Fruit fly (Drosophila melanogaster) whole organism, embryonic: ENCODE data around the gene CG4020.

Experiments
- Blimp-1 ChIP-seq: fragments of 200-800 bp; sonication (Bioruptor generic); optimal IDR thresholded peaks from 3 replicates; lab custom pipeline; 2018; ENCODE audit warnings: missing biosample characterization, missing genetic modification characterization, mild to moderate bottlenecking, moderate library complexity, missing genetic modification reagents
- CG10147 ChIP-seq: fragments of 200-800 bp; sonication (Bioruptor generic); optimal IDR thresholded peaks from 2 replicates; lab custom pipeline; 2019; ENCODE audit warnings: missing biosample characterization, mild to moderate bottlenecking, missing genetic modification characterization, moderate library complexity
- CG10431 ChIP-seq: fragments of 200-800 bp; sonication (Bioruptor generic); optimal IDR thresholded peaks from 3 replicates; lab custom pipeline; 2018; ENCODE audit warnings: missing biosample characterization, mild to moderate bottlenecking, missing genetic modification characterization
- CG10565 ChIP-seq: fragments of 200-800 bp; sonication (Bioruptor generic); optimal IDR thresholded peaks from 3 replicates; lab custom pipeline; 2016; ENCODE audit warnings: missing biosample characterization, mild to moderate bottlenecking, missing genetic modification characterization
- CG11504 ChIP-seq: fragments of 200-800 bp; sonication (Bioruptor generic); optimal IDR thresholded peaks from 3 replicates; lab custom pipeline; 2019; ENCODE audit warnings: missing biosample characterization, mild to moderate bottlenecking, missing genetic modification characterization, moderate library complexity
- CG12744 ChIP-seq: fragments of 200-800 bp; sonication (Bioruptor generic); optimal IDR thresholded peaks from 2 replicates; lab custom pipeline; 2016; ENCODE audit warnings: missing biosample characterization, missing genetic modification characterization
- CG14710 ChIP-seq: fragments of 200-800 bp; sonication (Bioruptor generic); optimal IDR thresholded peaks from 3 replicates; lab custom pipeline; 2019; ENCODE audit warnings: missing biosample characterization, mild to moderate bottlenecking, missing genetic modification characterization, moderate library complexity
- CG1529 ChIP-seq: fragments of 200-800 bp; sonication (Bioruptor generic); optimal IDR thresholded peaks from 3 replicates; lab custom pipeline; 2018; ENCODE audit warnings: missing biosample characterization, missing genetic modification characterization
- CG16815 ChIP-seq: fragments of 200-800 bp; sonication (Bioruptor generic); optimal IDR thresholded peaks from 3 replicates; lab custom pipeline; 2017; ENCODE audit warnings: missing biosample characterization, mild to moderate bottlenecking, missing genetic modification characterization
- CG18262 ChIP-seq: fragments of 200-800 bp; optimal IDR thresholded peaks from 3 replicates; lab custom pipeline; 2019; ENCODE audit warnings: missing biosample characterization, mild to moderate bottlenecking, missing genetic modification characterization, moderate library complexity
- CG18476 ChIP-seq: fragments of 200-800 bp; sonication (Bioruptor generic); optimal IDR thresholded peaks from 2 replicates; lab custom pipeline; 2016; ENCODE audit warnings: missing biosample characterization, mild to moderate bottlenecking, missing genetic modification characterization
- CG2889 ChIP-seq: fragments of 200-800 bp; sonication (Bioruptor generic); IDR thresholded peaks from 3 replicates; pipeline ENCODE4 v1.3.6; 2022; ENCODE audit warnings: missing biosample characterization, missing genetic modification characterization
- CG30431 ChIP-seq: fragments of 200-800 bp; sonication (Bioruptor generic); optimal IDR thresholded peaks from 2 replicates; lab custom pipeline; 2017; ENCODE audit warnings: missing biosample characterization, missing genetic modification characterization
- CG31365 ChIP-seq: fragments of 200-800 bp; sonication (Bioruptor generic); optimal IDR thresholded peaks from 2 replicates; lab custom pipeline; 2018; ENCODE audit warnings: missing biosample characterization, mild to moderate bottlenecking, missing genetic modification characterization
- CG33557 ChIP-seq: fragments of 200-800 bp; sonication (Bioruptor generic); optimal IDR thresholded peaks from 2 replicates; lab custom pipeline; 2019; ENCODE audit warnings: missing biosample characterization, mild to moderate bottlenecking, missing genetic modification characterization, moderate library complexity
- CG3726 ChIP-seq: fragments of 200-800 bp; sonication (Bioruptor generic); IDR thresholded peaks from 3 replicates; pipeline ENCODE4, ENCODE4 v1.3.6; 2022; ENCODE audit warnings: missing biosample characterization, missing genetic modification characterization
- CG42726 ChIP-seq: fragments of 200-800 bp; sonication (Bioruptor generic); IDR thresholded peaks from 2 replicates; pipeline ENCODE4 v1.3.6; 2022; ENCODE audit warnings: missing biosample characterization, missing genetic modification characterization; ENCODE audit not compliant: partially characterized antibody
- CG4282 ChIP-seq: fragments of 200-800 bp; sonication (Bioruptor generic); optimal IDR thresholded peaks from 2 replicates; lab custom pipeline; 2016; ENCODE audit warnings: missing biosample characterization, missing genetic modification characterization
- CG4424 ChIP-seq: fragments of 200-800 bp; sonication (Bioruptor generic); optimal IDR thresholded peaks from 3 replicates; lab custom pipeline; 2016; ENCODE audit warnings: missing biosample characterization, missing genetic modification characterization
- CG5180 ChIP-seq: fragments of 200-800 bp; sonication (Bioruptor generic); optimal IDR thresholded peaks from 3 replicates; lab custom pipeline; 2017; ENCODE audit warnings: missing biosample characterization, missing genetic modification characterization, mild to moderate bottlenecking, moderate library complexity, missing genetic modification reagents
- CG5245 ChIP-seq: fragments of 200-800 bp; sonication (Bioruptor generic); optimal IDR thresholded peaks from 3 replicates; lab custom pipeline; 2016; ENCODE audit warnings: missing biosample characterization, missing genetic modification characterization
- CG5953 ChIP-seq: fragments of 200-800 bp; sonication (Bioruptor generic); IDR thresholded peaks from 2 replicates; pipeline ENCODE4 v1.3.6; 2022; ENCODE audit warnings: missing biosample characterization, missing genetic modification characterization
- CG6254 ChIP-seq: fragments of 200-800 bp; sonication (Bioruptor generic); optimal IDR thresholded peaks from 3 replicates; lab custom pipeline; 2017; ENCODE audit warnings: mild to moderate bottlenecking, missing biosample characterization, missing genetic modification reagents, missing genetic modification characterization
- CG6272 ChIP-seq: fragments of 200-800 bp; sonication (Bioruptor generic); IDR thresholded peaks from 2 replicates; pipeline ENCODE4 v1.3.6; 2022; ENCODE audit warnings: missing biosample characterization, missing genetic modification characterization
- CG7372 ChIP-seq: fragments of 200-800 bp; sonication (Bioruptor generic); IDR thresholded peaks from 2 replicates; pipeline ENCODE4 v1.3.6; 2022; ENCODE audit warnings: missing biosample characterization, missing genetic modification characterization
- CG7987 ChIP-seq: fragments of 200-800 bp; sonication (Bioruptor generic); optimal IDR thresholded peaks from 2 replicates; lab custom pipeline; 2018; ENCODE audit warnings: missing biosample characterization, mild to moderate bottlenecking, missing genetic modification characterization, moderate library complexity
- CG9437 ChIP-seq: fragments of 200-800 bp; sonication (Bioruptor generic); optimal IDR thresholded peaks from 2 replicates; lab custom pipeline; 2018; ENCODE audit warnings: missing biosample characterization, mild to moderate bottlenecking, missing genetic modification characterization
- CoRest ChIP-seq: fragments of 200-800 bp; sonication (Bioruptor generic); optimal IDR thresholded peaks from 3 replicates; lab custom pipeline; 2018; ENCODE audit warnings: missing biosample characterization, mild to moderate bottlenecking, missing genetic modification characterization, moderate library complexity
- Ets97D ChIP-seq: fragments of 200-800 bp; sonication (Bioruptor generic); optimal IDR thresholded peaks from 3 replicates; lab custom pipeline; 2016; ENCODE audit warnings: missing biosample characterization, missing genetic modification characterization
- HmgD ChIP-seq: fragments of 200-800 bp; sonication (Bioruptor generic); optimal IDR thresholded peaks from 3 replicates; lab custom pipeline; 2016; ENCODE audit warnings: missing biosample characterization, missing genetic modification characterization
- Hr3 ChIP-seq: fragments of 200-800 bp; sonication (Bioruptor generic); optimal IDR thresholded peaks from 3 replicates; lab custom pipeline; 2016; ENCODE audit warnings: missing biosample characterization, missing genetic modification characterization
- MBD-R2 ChIP-seq: fragments of 200-800 bp; sonication (Bioruptor generic); IDR thresholded peaks from 2 replicates; pipeline ENCODE4 v1.3.6; 2022; ENCODE audit warnings: missing biosample characterization, missing genetic modification characterization
- NK7.1 ChIP-seq: fragments of 200-800 bp; sonication (Bioruptor generic); optimal IDR thresholded peaks from 3 replicates; lab custom pipeline; 2016; ENCODE audit warnings: missing biosample characterization, missing genetic modification characterization
- Neu2 ChIP-seq: fragments of 200-800 bp; sonication (Bioruptor generic); optimal IDR thresholded peaks from 3 replicates; lab custom pipeline; 2016; ENCODE audit warnings: missing biosample characterization, missing genetic modification characterization, borderline replicate concordance
- Side ChIP-seq: fragments of 200-800 bp; sonication (Bioruptor generic); optimal IDR thresholded peaks from 2 replicates; lab custom pipeline; 2016; ENCODE audit warnings: missing biosample characterization, missing genetic modification characterization
- ac ChIP-seq: fragments of 200-800 bp; sonication (Bioruptor generic); optimal IDR thresholded peaks from 3 replicates; lab custom pipeline; 2017; ENCODE audit warnings: missing biosample characterization, mild to moderate bottlenecking, missing genetic modification characterization
- bsh ChIP-seq, 2 experiments: fragments of 200-800 bp; sonication (Bioruptor generic); optimal IDR thresholded peaks; 2 replicates each; lab custom pipeline; 2017 to 2018; ENCODE audit warnings: mild to moderate bottlenecking in 2 of 2, missing biosample characterization in 2 of 2, missing genetic modification characterization in 2 of 2, moderate library complexity in 1 of 2
- crc ChIP-seq: fragments of 200-800 bp; sonication (Bioruptor generic); optimal IDR thresholded peaks from 2 replicates; lab custom pipeline; 2016; ENCODE audit warnings: missing biosample characterization, missing genetic modification characterization
- danr ChIP-seq: fragments of 200-800 bp; sonication (Bioruptor generic); IDR thresholded peaks from 2 replicates; pipeline ENCODE4 v1.3.6; 2022; ENCODE audit warnings: missing biosample characterization, missing genetic modification characterization
- ewg ChIP-seq: fragments of 200-800 bp; sonication (Bioruptor generic); optimal IDR thresholded peaks from 3 replicates; lab custom pipeline; 2017; ENCODE audit warnings: mild to moderate bottlenecking, missing biosample characterization, missing genetic modification reagents, missing genetic modification characterization
- h ChIP-seq: fragments of >200 bp; optimal IDR thresholded peaks from 2 replicates; lab custom pipeline; 2017
- kni ChIP-seq: fragments of 200-800 bp; sonication (Bioruptor generic); optimal IDR thresholded peaks from 3 replicates; lab custom pipeline; 2017; ENCODE audit warnings: mild to moderate bottlenecking, missing biosample characterization, missing genetic modification reagents, missing genetic modification characterization
- org-1 ChIP-seq: fragments of 200-800 bp; sonication (Bioruptor generic); optimal IDR thresholded peaks from 2 replicates; lab custom pipeline; 2017; ENCODE audit warnings: missing biosample characterization, missing genetic modification characterization
- pita ChIP-seq: fragments of 200-800 bp; sonication (Bioruptor generic); optimal IDR thresholded peaks from 2 replicates; lab custom pipeline; 2017; ENCODE audit warnings: missing biosample characterization, mild to moderate bottlenecking, missing genetic modification characterization
- prd ChIP-seq, 3 experiments: fragments of >200 bp in 2 of 3; fragments of 200-800 bp in 1 of 3; sonication (Bioruptor generic) in 1 of 3; optimal IDR thresholded peaks in 2 of 3; IDR thresholded peaks in 1 of 3; 2 replicates in 2 of 3; 3 replicates in 1 of 3; pipeline versions ENCODE4 v1.3.6 to Lab custom; 2017 to 2022; ENCODE audit warnings: missing biosample characterization in 1 of 3, missing genetic modification characterization in 1 of 3
- ranshi ChIP-seq: fragments of 200-800 bp; sonication (Bioruptor generic); IDR thresholded peaks from 2 replicates; pipeline ENCODE4 v1.3.6; 2022; ENCODE audit warnings: missing biosample characterization, missing genetic modification characterization
- rib ChIP-seq: fragments of 200-800 bp; sonication (Bioruptor generic); IDR thresholded peaks from 2 replicates; pipeline ENCODE4 v1.3.6; 2022; ENCODE audit warnings: missing biosample characterization, missing genetic modification characterization
- ro ChIP-seq: fragments of 200-800 bp; sonication (Bioruptor generic); IDR thresholded peaks from 2 replicates; pipeline ENCODE4 v1.3.6; 2022; ENCODE audit warnings: missing biosample characterization, missing genetic modification characterization
- ssp ChIP-seq: fragments of 200-800 bp; sonication (Bioruptor generic); IDR thresholded peaks from 2 replicates; pipeline ENCODE4 v1.3.6; 2022; ENCODE audit warnings: missing biosample characterization, missing genetic modification characterization
- tgo ChIP-seq: fragments of 200-800 bp; sonication (Bioruptor generic); IDR thresholded peaks from 3 replicates; pipeline ENCODE4 v1.3.6; 2022; ENCODE audit warnings: missing biosample characterization, missing genetic modification characterization
- tna ChIP-seq: fragments of 200-800 bp; sonication (Bioruptor generic); IDR thresholded peaks from 2 replicates; pipeline ENCODE4 v1.3.6; 2022; ENCODE audit warnings: missing biosample characterization, missing genetic modification characterization; ENCODE audit not compliant: partially characterized antibody

The CG4020 gene

dm6 chrX:5905086-5905400 is 503 bp upstream of the CG4020 start (continued):
- TF ChIP-seq Blimp-1 (GFP tag; lab: Kevin White, UChicago) = peak; percentile 3
- no peak for TF ChIP-seq CG12744 (GFP tag; lab: Kevin White, UChicago)
- TF ChIP-seq CG6272 (GFP tag; lab: Robert Waterston, UW) = no peak
- no peak for TF ChIP-seq CG5180 (GFP tag; lab: Kevin White, UChicago)
- no peak for TF ChIP-seq crc (GFP tag; lab: Kevin White, UChicago)
- TF ChIP-seq ro (GFP tag; lab: Robert Waterston, UW) = no peak
- TF ChIP-seq CG10431 (GFP tag; lab: Kevin White, UChicago) = no peak
- peak; percentile 10 for TF ChIP-seq CG6254 (GFP tag; lab: Kevin White, UChicago)
- TF ChIP-seq tna (GFP tag; lab: Robert Waterston, UW) = no peak
- TF ChIP-seq ac (GFP tag; lab: Kevin White, UChicago) = no peak
- TF ChIP-seq CG4424 (GFP tag; lab: Kevin White, UChicago) = peak; percentile 9
- TF ChIP-seq kni (GFP tag; lab: Kevin White, UChicago) = no peak
- TF ChIP-seq CG9437 (GFP tag; lab: Kevin White, UChicago) = no peak
- peak in 1 of 2 experiments; percentile 31 for TF ChIP-seq bsh (GFP tag; optimal IDR thresholded peaks at IDR 0.05; lab: Kevin White, UChicago)
- no peak for TF ChIP-seq danr (GFP tag; lab: Robert Waterston, UW)
- TF ChIP-seq Ets97D (GFP tag; lab: Kevin White, UChicago) = no peak
- no peak for TF ChIP-seq CG16815 (GFP tag; lab: Kevin White, UChicago)
- TF ChIP-seq CG7987 (GFP tag; lab: Kevin White, UChicago) = no peak
- TF ChIP-seq CG5245 (GFP tag; lab: Kevin White, UChicago) = no peak
- no peak for TF ChIP-seq CG30431
- TF ChIP-seq CG11504 (tag; lab: Kevin White, UChicago) = no peak
- no peak for TF ChIP-seq prd (optimal IDR thresholded peaks at IDR 0.05; lab: Kevin White, UChicago)
- 0 out of 3 replicates have a peak, but pooled peaks have one; percentile 17 for TF ChIP-seq prd (GFP tag; IDR thresholded peaks at IDR 0.05; lab: Robert Waterston, UW)
- TF ChIP-seq CG10147 (GFP tag; lab: Kevin White, UChicago) = no peak
- TF ChIP-seq Side (GFP tag; lab: Kevin White, UChicago) = no peak
- no peak for TF ChIP-seq CG33557
- peak; percentile 34 for TF ChIP-seq CG18262 (tag; lab: Kevin White, UChicago)
- TF ChIP-seq CG42726 (GFP tag; lab: Robert Waterston, UW) = no peak
- 0 out of 2 replicates have a peak, but pooled peaks have one; percentile 13 for TF ChIP-seq CG5953 (GFP tag; lab: Robert Waterston, UW)
- TF ChIP-seq rib (GFP tag; lab: Robert Waterston, UW) = no peak
- peak; percentile 2 for TF ChIP-seq ewg (GFP tag; lab: Kevin White, UChicago)
- TF ChIP-seq NK7.1 = no peak
- TF ChIP-seq CG4282 (GFP tag; lab: Kevin White, UChicago) = no peak
- TF ChIP-seq, all 482 proteins: peak for 12

dm6 chrX:5907916-5908315 is 2.4 kb downstream of the CG4020 start, which contains the start of gene CG12236:
TSS of gene CG12236 (plus strand) at chrX:5908135.
- 0 out of 2 replicates have a peak, but pooled peaks have one; percentile 9 for TF ChIP-seq ssp (GFP tag; lab: Robert Waterston, UW)
- peak; percentile 39 for TF ChIP-seq CG10147 (GFP tag; lab: Kevin White, UChicago)
- peak; percentile 88 for TF ChIP-seq MBD-R2 (GFP tag; lab: Robert Waterston, UW)
- peak; percentile 21 for TF ChIP-seq Hr3 (GFP tag; lab: Kevin White, UChicago)
- no peak for TF ChIP-seq h (lab: Kevin White, UChicago)
- TF ChIP-seq ranshi = peak; percentile 42; the same call in 1 of the 2 replicates
- peak; percentile 9 for TF ChIP-seq CG31365 (tag; lab: Kevin White, UChicago)
- TF ChIP-seq pita (GFP tag; lab: Kevin White, UChicago) = no peak
- TF ChIP-seq CG3726 = no peak
- TF ChIP-seq CG10565 (GFP tag; lab: Kevin White, UChicago) = no peak
- TF ChIP-seq CG18476 = no peak
- peak; percentile 65 for TF ChIP-seq CoRest (tag; lab: Kevin White, UChicago)
- TF ChIP-seq HmgD (GFP tag; lab: Kevin White, UChicago) = peak; percentile 63
- no peak for TF ChIP-seq CG2889
- no peak for TF ChIP-seq CG7372 (GFP tag; lab: Robert Waterston, UW)
- TF ChIP-seq CG1529 (GFP tag; lab: Kevin White, UChicago) = no peak
- TF ChIP-seq CG14710 (tag; lab: Kevin White, UChicago) = peak; percentile 73
- TF ChIP-seq org-1 (GFP tag; lab: Kevin White, UChicago) = no peak
- TF ChIP-seq CG6254 (GFP tag; lab: Kevin White, UChicago) = no peak
- no peak for TF ChIP-seq Neu2 (GFP tag; lab: Kevin White, UChicago)
- TF ChIP-seq tgo (GFP tag; lab: Robert Waterston, UW) = no peak
